Fruit fly (Drosophila melanogaster) whole organism: Measurements from ENCODE around the gene CG16820.

Source experiments
- Dll ChIP-seq: fragments of >200 bp; optimal IDR thresholded peaks from 2 replicates; lab custom pipeline; 2017
- pan ChIP-seq: fragments of >200 bp; optimal IDR thresholded peaks from 2 replicates; lab custom pipeline; 2017
- psq ChIP-seq: fragments of >200 bp; optimal IDR thresholded peaks from 2 replicates; lab custom pipeline; 2017
- usp ChIP-seq: fragments of >200 bp; optimal IDR thresholded peaks from 2 replicates; lab custom pipeline; 2017; ENCODE audit warnings: missing biosample characterization, missing genetic modification characterization, mixed read lengths

dm6 chr2L:13291066-13291434 lies 45.0 kb downstream of the CG16820 start:
- TF ChIP-seq pan (lab: Kevin White, UChicago) (no peak), psq (lab: Kevin White, UChicago) (no peak), Dll (lab: Kevin White, UChicago) (no peak), usp (GFP tag; lab: Kevin White, UChicago) (no peak)
